Fruit fly (Drosophila melanogaster) S2 (cell line): ENCODE results near the gene CG13659.

Experiments
- CG8478 ChIP-seq: fragments of >200 bp; optimal IDR thresholded peaks from 2 replicates; lab custom pipeline; 2018
- CTCF ChIP-seq, 2 experiments: fragments of >200 bp; optimal IDR thresholded peaks; 2 replicates each; lab custom pipeline; 2018

The CG13659 gene

dm6 chr3R:25316016-25316415 lies 15.3 kb downstream of the CG13659 start, which contains the start of gene CG10559:
CG10559 (minus strand) TSS chr3R:25316116.
- no peak for TF ChIP-seq CG8478 (lab: Kevin White, UChicago)
- TF ChIP-seq CTCF (optimal IDR thresholded peaks at IDR 0.05; lab: Kevin White, UChicago) = no peak

- no peak for TF ChIP-seq CG8478 (lab: Kevin White, UChicago)
- no peak for TF ChIP-seq CTCF (optimal IDR thresholded peaks at IDR 0.05; lab: Kevin White, UChicago)
Measured at dm6 chr3R:25318011-25318410, 17.3 kb downstream of the CG13659 start, which contains the start of gene CG10553. CG10553 (minus strand) TSS chr3R:25318111.

dm6 chr3R:25320051-25320705 lies 19.5 kb downstream of the CG13659 start, which contains the start of gene CG10560:
CG10560 (minus strand) TSS chr3R:25320101.
- TF ChIP-seq CTCF (optimal IDR thresholded peaks at IDR 0.05; lab: Kevin White, UChicago) = no peak
- TF ChIP-seq CG8478 (lab: Kevin White, UChicago) = no peak

- TF ChIP-seq CG8478 (lab: Kevin White, UChicago) (no peak), CTCF (optimal IDR thresholded peaks at IDR 0.05; lab: Kevin White, UChicago) (no peak)
Measured at dm6 chr3R:25320898-25321297, 20.2 kb downstream of the CG13659 start.

- TF ChIP-seq CG8478 (lab: Kevin White, UChicago) (no peak), CTCF (optimal IDR thresholded peaks at IDR 0.05; lab: Kevin White, UChicago) (no peak)
Measured at dm6 chr3R:25321681-25322080, 21.0 kb downstream of the CG13659 start.

dm6 chr3R:25322657-25323056 lies 22.0 kb downstream of the CG13659 start, which contains the start of gene CG10562:
CG10562 (minus strand) TSS chr3R:25322757.
- TF ChIP-seq CG8478 (lab: Kevin White, UChicago) = no peak
- no peak for TF ChIP-seq CTCF (optimal IDR thresholded peaks at IDR 0.05; lab: Kevin White, UChicago)

- TF ChIP-seq CTCF (optimal IDR thresholded peaks at IDR 0.05; lab: Kevin White, UChicago) (no peak), CG8478 (lab: Kevin White, UChicago) (no peak)
Measured at dm6 chr3R:25329079-25329478, 28.4 kb downstream of the CG13659 start, which contains the start of gene CHKov1. CHKov1 (minus strand) TSS chr3R:25329316.

dm6 chr3R:25331103-25331502 lies 30.4 kb downstream of the CG13659 start, which contains the start of gene CHKov2:
CHKov2 (minus strand) TSS chr3R:25331203.
- no peak for TF ChIP-seq CG8478 (lab: Kevin White, UChicago)
- no peak for TF ChIP-seq CTCF (optimal IDR thresholded peaks at IDR 0.05; lab: Kevin White, UChicago)

dm6 chr3R:25335065-25335464 lies 34.4 kb downstream of the CG13659 start, which contains the start of the genes CG10669 and CG11902:
CG10669 (minus strand) TSS chr3R:25335243.
CG11902 (plus strand) TSS chr3R:25335257.
- TF ChIP-seq CG8478 (lab: Kevin White, UChicago) (no peak), CTCF (optimal IDR thresholded peaks at IDR 0.05; lab: Kevin White, UChicago) (no peak)

dm6 chr3R:25339952-25340351 lies 39.3 kb downstream of the CG13659 start, which contains the start of gene rha:
rha (plus strand) TSS chr3R:25340252.
- TF ChIP-seq CG8478 (lab: Kevin White, UChicago) (no peak), CTCF (optimal IDR thresholded peaks at IDR 0.05; lab: Kevin White, UChicago) (no peak)

- TF ChIP-seq CG8478 (lab: Kevin White, UChicago) (no peak), CTCF (optimal IDR thresholded peaks at IDR 0.05; lab: Kevin White, UChicago) (no peak)
Measured at dm6 chr3R:25346899-25347298, 46.2 kb downstream of the CG13659 start, which contains the start of gene tobi. tobi (minus strand) TSS chr3R:25346921.
